Fruit fly (Drosophila melanogaster): ENCODE results near the gene Trl.

Trl gene

DNA sequence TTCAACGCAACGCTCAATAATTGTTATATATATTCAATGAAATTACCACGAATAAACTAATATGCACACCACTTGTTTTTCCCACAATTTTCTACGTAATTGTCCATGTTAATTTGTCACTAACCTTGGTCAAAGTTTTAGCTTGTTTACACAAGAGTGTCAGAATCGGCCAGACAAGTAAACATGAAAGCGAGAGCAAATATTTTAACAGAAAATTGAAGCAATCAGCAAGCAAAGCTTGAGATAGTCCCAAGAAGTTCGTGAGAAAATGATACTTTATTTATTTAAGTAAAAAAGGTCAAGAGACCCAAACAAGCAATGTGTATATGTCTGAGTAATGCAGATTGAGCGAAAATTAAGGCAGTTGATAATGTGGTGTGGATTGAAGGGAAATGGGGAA is 52.8 kb downstream of the Trl start (continued):
- TF ChIP-seq Vsx2 (GFP tag; optimal IDR thresholded peaks at IDR 0.05; ENCODE audit: partially characterized antibody), result no peak
- no peak for TF ChIP-seq Abd-B (GFP tag; optimal IDR thresholded peaks at IDR 0.05)
- TF ChIP-seq CrebA (GFP tag; optimal IDR thresholded peaks at IDR 0.05; ENCODE audit: borderline replicate concordance), result no peak
- peak in 1 of 2 experiments; percentile 41 for TF ChIP-seq foxo (GFP tag; optimal IDR thresholded peaks at IDR 0.05)
- TF ChIP-seq Hnf4 (GFP tag; optimal IDR thresholded peaks at IDR 0.05), result peak; percentile 76
- peak; percentile 47 for TF ChIP-seq ey (GFP tag; optimal IDR thresholded peaks at IDR 0.05)
- TF ChIP-seq h (GFP tag; optimal IDR thresholded peaks at IDR 0.05), result peak; percentile 54
- no peak for TF ChIP-seq dsf (GFP tag; optimal IDR thresholded peaks at IDR 0.05; ENCODE audit: borderline replicate concordance)
- TF ChIP-seq GATAd (GFP tag; optimal IDR thresholded peaks at IDR 0.05), result peak; percentile 24
- no peak for TF ChIP-seq dl (GFP tag; optimal IDR thresholded peaks at IDR 0.05; ENCODE audit: insufficient read depth in 1 of 2, partially characterized antibody in 2 of 2)
- TF ChIP-seq Jra (GFP tag; optimal IDR thresholded peaks at IDR 0.05), result no peak
- no peak for TF ChIP-seq lola (GFP tag; optimal IDR thresholded peaks at IDR 0.05)
- peak; percentile 73 for TF ChIP-seq Hr83 (GFP tag; optimal IDR thresholded peaks at IDR 0.05; ENCODE audit: poor library complexity, severe bottlenecking)
- no peak for TF ChIP-seq sv (GFP tag; optimal IDR thresholded peaks at IDR 0.05)

DNA sequence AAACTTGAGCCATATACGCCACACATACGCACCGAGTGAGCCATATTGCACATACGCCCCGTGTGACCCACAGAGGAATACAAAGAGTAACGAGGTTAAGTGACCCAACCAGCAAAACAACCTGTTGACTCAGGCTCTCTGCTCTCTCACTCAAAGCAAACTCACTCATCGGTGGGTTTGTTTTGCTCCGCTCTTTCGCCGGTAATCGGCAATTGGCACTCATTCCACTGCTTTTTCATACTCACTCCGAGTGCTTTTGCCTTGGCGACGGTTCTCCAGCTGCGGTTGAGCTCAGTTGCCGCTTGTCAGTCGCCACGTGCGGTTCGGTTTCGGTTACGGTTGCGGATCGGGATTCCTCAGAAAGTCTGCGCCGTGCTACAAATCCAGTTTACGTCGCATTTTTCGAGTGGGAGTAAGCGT is 54.4 kb downstream of the Trl start:
- TF ChIP-seq h (GFP tag; optimal IDR thresholded peaks at IDR 0.05) (peak; percentile 78), Dfd (GFP tag; optimal IDR thresholded peaks at IDR 0.05) (no peak), ey (GFP tag; optimal IDR thresholded peaks at IDR 0.05) (no peak), psq (GFP tag; optimal IDR thresholded peaks at IDR 0.05) (peak; percentile 92), Dif (GFP tag; optimal IDR thresholded peaks at IDR 0.05; ENCODE audit: partially characterized antibody) (peak; percentile 56), jim (GFP tag; optimal IDR thresholded peaks at IDR 0.05) (peak; percentile 9), usp (GFP tag; optimal IDR thresholded peaks at IDR 0.05) (no peak), Vsx2 (GFP tag; optimal IDR thresholded peaks at IDR 0.05; ENCODE audit: partially characterized antibody) (peak; percentile 84), Hr83 (GFP tag; optimal IDR thresholded peaks at IDR 0.05; ENCODE audit: poor library complexity, severe bottlenecking) (peak; percentile 17), Jra (GFP tag; optimal IDR thresholded peaks at IDR 0.05) (peak; percentile 15), dl (GFP tag; optimal IDR thresholded peaks at IDR 0.05; ENCODE audit: insufficient read depth in 1 of 2, partially characterized antibody in 2 of 2) (peak; percentile 3 to 34), Hnf4 (GFP tag; optimal IDR thresholded peaks at IDR 0.05) (peak; percentile 41), pan (optimal IDR thresholded peaks at IDR 0.05) (no peak)

DNA sequence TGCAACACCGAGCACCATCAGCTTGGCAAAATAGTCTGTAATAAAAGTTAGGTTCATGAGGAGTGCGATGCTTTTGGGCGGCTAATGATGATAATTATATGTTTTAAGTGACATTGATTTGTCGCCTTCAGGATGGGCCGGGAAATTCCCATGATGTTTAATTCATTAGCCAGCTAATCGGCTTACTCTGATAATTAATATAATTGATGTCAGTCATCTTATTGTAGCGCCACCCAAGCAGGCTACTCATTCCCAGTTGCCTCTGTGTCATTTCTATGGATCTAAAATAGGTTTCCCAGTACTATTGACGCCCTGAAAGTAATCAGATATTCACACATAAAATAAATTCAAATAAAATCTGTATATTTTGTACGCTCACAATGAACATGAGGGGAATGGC is 55.7 kb downstream of the Trl start, which contains the start of gene CG13476:
TSS of gene CG13476 (plus strand) at position 301 of the 400 bp plus-strand sequence.
- TF ChIP-seq Rel (GFP tag; optimal IDR thresholded peaks at IDR 0.05) (no peak), Rel (tag; optimal IDR thresholded peaks at IDR 0.05) (no peak), woc (GFP tag; optimal IDR thresholded peaks at IDR 0.05) (no peak), N (GFP tag; optimal IDR thresholded peaks at IDR 0.05) (no peak), h (GFP tag; optimal IDR thresholded peaks at IDR 0.05) (no peak), usp (GFP tag; optimal IDR thresholded peaks at IDR 0.05) (no peak), sage (GFP tag; optimal IDR thresholded peaks at IDR 0.05) (no peak), pan (optimal IDR thresholded peaks at IDR 0.05) (no peak), Mio (GFP tag; optimal IDR thresholded peaks at IDR 0.05) (no peak), rgr (GFP tag; optimal IDR thresholded peaks at IDR 0.05) (no peak), Sp1 (GFP tag; optimal IDR thresholded peaks at IDR 0.05) (no peak), sv (GFP tag; optimal IDR thresholded peaks at IDR 0.05) (no peak), dsf (GFP tag; optimal IDR thresholded peaks at IDR 0.05; ENCODE audit: borderline replicate concordance) (no peak), CG9705 (GFP tag; optimal IDR thresholded peaks at IDR 0.05) (no peak), Vsx2 (GFP tag; optimal IDR thresholded peaks at IDR 0.05; ENCODE audit: partially characterized antibody) (no peak), Myc (optimal IDR thresholded peaks at IDR 0.05) (no peak)

DNA sequence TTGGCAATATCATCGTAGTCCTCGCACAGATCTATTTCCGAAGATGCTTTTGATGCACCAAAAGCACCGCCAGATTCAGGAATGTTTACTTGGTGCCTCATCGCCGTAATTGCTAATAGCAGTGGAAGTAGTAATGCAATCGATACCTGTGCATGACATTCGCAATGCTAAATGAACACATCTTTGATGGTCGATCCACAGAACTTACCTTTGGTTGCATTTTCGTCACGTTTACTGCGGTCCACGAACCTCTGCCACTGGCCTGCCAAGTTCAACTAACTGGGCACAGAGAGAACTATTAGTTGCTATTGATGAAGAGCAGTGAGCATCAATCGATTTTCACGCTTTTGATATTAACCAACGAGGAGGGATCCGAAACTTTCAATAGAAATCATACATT is 59.3 kb downstream of the Trl start, which contains the start of gene CG17177:
TSS of gene CG17177 (minus strand) at position 101 of the 400 bp plus-strand sequence.
- TF ChIP-seq br (GFP tag; optimal IDR thresholded peaks at IDR 0.05) (no peak), sage (GFP tag; optimal IDR thresholded peaks at IDR 0.05) (no peak), Myc (optimal IDR thresholded peaks at IDR 0.05) (no peak), dmrt93B (GFP tag; optimal IDR thresholded peaks at IDR 0.05) (no peak), tai (GFP tag; optimal IDR thresholded peaks at IDR 0.05) (no peak), brk (GFP tag; optimal IDR thresholded peaks at IDR 0.05) (no peak), Hr83 (GFP tag; optimal IDR thresholded peaks at IDR 0.05; ENCODE audit: poor library complexity, severe bottlenecking) (no peak), lola (GFP tag; optimal IDR thresholded peaks at IDR 0.05) (no peak), Hnf4 (GFP tag; optimal IDR thresholded peaks at IDR 0.05) (no peak), dsf (GFP tag; optimal IDR thresholded peaks at IDR 0.05; ENCODE audit: borderline replicate concordance) (no peak), N (GFP tag; optimal IDR thresholded peaks at IDR 0.05) (no peak), pan (optimal IDR thresholded peaks at IDR 0.05) (no peak), dl (GFP tag; optimal IDR thresholded peaks at IDR 0.05; ENCODE audit: insufficient read depth in 1 of 2, partially characterized antibody in 2 of 2) (no peak)

Data from whole organism, wandering third instar larva.